Fruit fly (Drosophila melanogaster) whole organism, embryonic: Measurements from ENCODE around the gene Atg12.

Source experiments
- B-H1 ChIP-seq: fragments of 200-800 bp; sonication (Bioruptor generic); IDR thresholded peaks from 3 replicates; pipeline ENCODE4 v1.3.6; 2022; ENCODE audit warnings: missing biosample characterization, missing genetic modification characterization
- CG11085 ChIP-seq: fragments of 200-800 bp; sonication (Bioruptor generic); IDR thresholded peaks from 2 replicates; pipeline ENCODE4 v1.3.6; 2022; ENCODE audit warnings: missing biosample characterization, missing genetic modification characterization
- CG12299 ChIP-seq: fragments of 200-800 bp; sonication (Bioruptor generic); optimal IDR thresholded peaks from 2 replicates; lab custom pipeline; 2018; ENCODE audit warnings: missing biosample characterization, mild to moderate bottlenecking, missing genetic modification characterization
- CG1233 ChIP-seq: fragments of 200-800 bp; sonication (Bioruptor generic); optimal IDR thresholded peaks from 4 replicates; lab custom pipeline; 2018; ENCODE audit warnings: missing biosample characterization, mild to moderate bottlenecking, missing genetic modification characterization
- CG12744 ChIP-seq: fragments of 200-800 bp; sonication (Bioruptor generic); optimal IDR thresholded peaks from 2 replicates; lab custom pipeline; 2016; ENCODE audit warnings: missing biosample characterization, missing genetic modification characterization
- CG13123 ChIP-seq: fragments of 200-800 bp; sonication (Bioruptor generic); optimal IDR thresholded peaks from 2 replicates; lab custom pipeline; 2016; ENCODE audit warnings: missing biosample characterization, missing genetic modification characterization
- CG14050 ChIP-seq: fragments of 200-800 bp; sonication (Bioruptor generic); IDR thresholded peaks from 3 replicates; pipeline ENCODE4 v1.3.6; 2022; ENCODE audit warnings: missing biosample characterization, missing genetic modification characterization
- CG14441 ChIP-seq: fragments of 200-800 bp; sonication (Bioruptor generic); IDR thresholded peaks from 2 replicates; pipeline ENCODE4 v1.3.6; 2022; ENCODE audit warnings: missing biosample characterization, missing genetic modification characterization
- CG15479 ChIP-seq: fragments of 200-800 bp; sonication (Bioruptor generic); optimal IDR thresholded peaks from 3 replicates; lab custom pipeline; 2019; ENCODE audit warnings: missing biosample characterization, mild to moderate bottlenecking, missing genetic modification characterization, moderate library complexity
- CG1602 ChIP-seq: fragments of 200-800 bp; sonication (Bioruptor generic); optimal IDR thresholded peaks from 3 replicates; lab custom pipeline; 2016; ENCODE audit warnings: missing biosample characterization, missing genetic modification characterization
- CG16863 ChIP-seq: fragments of 200-800 bp; sonication (Bioruptor generic); optimal IDR thresholded peaks from 3 replicates; lab custom pipeline; 2016; ENCODE audit warnings: missing biosample characterization, missing genetic modification characterization
- CG1792 ChIP-seq: fragments of 200-800 bp; sonication (Bioruptor generic); optimal IDR thresholded peaks from 2 replicates; lab custom pipeline; 2016; ENCODE audit warnings: missing biosample characterization, missing genetic modification characterization
- CG2875 ChIP-seq: fragments of 200-800 bp; sonication (Bioruptor generic); optimal IDR thresholded peaks from 2 replicates; lab custom pipeline; 2017; ENCODE audit warnings: missing biosample characterization, mild to moderate bottlenecking, missing genetic modification characterization, missing genetic modification reagents
- CG32767 ChIP-seq: fragments of 200-800 bp; sonication (Bioruptor generic); IDR thresholded peaks from 2 replicates; pipeline ENCODE4 v1.3.6; 2022; ENCODE audit warnings: missing biosample characterization, missing genetic modification characterization
- CG33213 ChIP-seq: fragments of 200-800 bp; sonication (Bioruptor generic); optimal IDR thresholded peaks from 3 replicates; lab custom pipeline; 2016; ENCODE audit warnings: missing biosample characterization, missing genetic modification characterization
- CG3407 ChIP-seq: fragments of 200-800 bp; sonication (Bioruptor generic); optimal IDR thresholded peaks from 2 replicates; lab custom pipeline; 2018; ENCODE audit warnings: missing biosample characterization, mild to moderate bottlenecking, missing genetic modification characterization
- CG4328 ChIP-seq: fragments of 200-800 bp; sonication (Bioruptor generic); optimal IDR thresholded peaks from 3 replicates; lab custom pipeline; 2017; ENCODE audit warnings: missing biosample characterization, missing genetic modification reagents, missing genetic modification characterization
- CG7357 ChIP-seq: fragments of 200-800 bp; sonication (Bioruptor generic); IDR thresholded peaks from 3 replicates; pipeline ENCODE4 v1.3.6; 2022; ENCODE audit warnings: missing biosample characterization, missing genetic modification characterization
- CG7987 ChIP-seq: fragments of 200-800 bp; sonication (Bioruptor generic); optimal IDR thresholded peaks from 2 replicates; lab custom pipeline; 2018; ENCODE audit warnings: missing biosample characterization, mild to moderate bottlenecking, missing genetic modification characterization, moderate library complexity
- CG8944 ChIP-seq: fragments of 200-800 bp; sonication (Bioruptor generic); optimal IDR thresholded peaks from 3 replicates; lab custom pipeline; 2016; ENCODE audit warnings: missing biosample characterization, missing genetic modification characterization
- CG9797 ChIP-seq: fragments of 200-800 bp; sonication (Bioruptor generic); optimal IDR thresholded peaks from 3 replicates; lab custom pipeline; 2018; ENCODE audit warnings: missing biosample characterization, mild to moderate bottlenecking, missing genetic modification characterization
- CG9876 ChIP-seq: fragments of 200-800 bp; sonication (Bioruptor generic); optimal IDR thresholded peaks from 2 replicates; lab custom pipeline; 2016; ENCODE audit warnings: missing biosample characterization, missing genetic modification characterization
- CkIIα-i1 ChIP-seq: fragments of 200-800 bp; sonication (Bioruptor generic); IDR thresholded peaks from 2 replicates; pipeline ENCODE4 v1.3.6; 2022; ENCODE audit warnings: missing biosample characterization, missing genetic modification characterization
- Dip2 ChIP-seq: fragments of 200-800 bp; sonication (Bioruptor generic); IDR thresholded peaks from 2 replicates; pipeline ENCODE4 v1.3.6; 2022; ENCODE audit warnings: missing biosample characterization, missing genetic modification characterization
- H15 ChIP-seq: fragments of 200-800 bp; sonication (Bioruptor generic); IDR thresholded peaks from 3 replicates; pipeline ENCODE4 v1.3.6; 2022; ENCODE audit warnings: missing biosample characterization, missing genetic modification characterization
- H2.0 ChIP-seq: fragments of 200-800 bp; sonication (Bioruptor generic); IDR thresholded peaks from 2 replicates; pipeline ENCODE4 v1.3.6; 2022; ENCODE audit warnings: missing biosample characterization, missing genetic modification characterization
- HLH54F ChIP-seq: fragments of 200-800 bp; sonication (Bioruptor generic); optimal IDR thresholded peaks from 3 replicates; lab custom pipeline; 2016; ENCODE audit warnings: missing biosample characterization, missing genetic modification characterization
- HmgZ ChIP-seq: fragments of 200-800 bp; sonication (Bioruptor generic); optimal IDR thresholded peaks from 2 replicates; lab custom pipeline; 2018; ENCODE audit warnings: missing biosample characterization, mild to moderate bottlenecking, missing genetic modification characterization
- Jarid2 ChIP-seq: fragments of 200-800 bp; sonication (Bioruptor generic); optimal IDR thresholded peaks from 3 replicates; lab custom pipeline; 2017; ENCODE audit warnings: mild to moderate bottlenecking, missing biosample characterization, missing genetic modification reagents, missing genetic modification characterization
- Side ChIP-seq: fragments of 200-800 bp; sonication (Bioruptor generic); optimal IDR thresholded peaks from 2 replicates; lab custom pipeline; 2016; ENCODE audit warnings: missing biosample characterization, missing genetic modification characterization
- Sry-δ ChIP-seq: fragments of 200-800 bp; sonication (Bioruptor generic); optimal IDR thresholded peaks from 2 replicates; lab custom pipeline; 2016; ENCODE audit warnings: missing biosample characterization, missing genetic modification characterization
- ash1 ChIP-seq: fragments of 200-800 bp; sonication (Bioruptor generic); optimal IDR thresholded peaks from 2 replicates; lab custom pipeline; 2018; ENCODE audit warnings: missing biosample characterization, mild to moderate bottlenecking, missing genetic modification characterization
- caup ChIP-seq: fragments of 200-800 bp; sonication (Bioruptor generic); optimal IDR thresholded peaks from 3 replicates; lab custom pipeline; 2017; ENCODE audit warnings: missing biosample characterization, mild to moderate bottlenecking, missing genetic modification characterization, moderate library complexity; ENCODE audit not compliant: severe bottlenecking
- ci ChIP-seq: fragments of 200-800 bp; sonication (Bioruptor generic); IDR thresholded peaks from 3 replicates; pipeline ENCODE4 v1.3.6; 2022; ENCODE audit warnings: missing biosample characterization, missing genetic modification characterization
- dysf ChIP-seq: fragments of 200-800 bp; sonication (Bioruptor generic); IDR thresholded peaks from 3 replicates; pipeline ENCODE4 v1.3.6; 2022; ENCODE audit warnings: missing biosample characterization, missing genetic modification characterization
- hb ChIP-seq: fragments of 200-800 bp; sonication (Bioruptor generic); IDR thresholded peaks from 3 replicates; pipeline ENCODE4 v1.3.6; 2022; ENCODE audit warnings: missing biosample characterization, missing genetic modification characterization; ENCODE audit not compliant: partially characterized antibody
- hbn ChIP-seq: fragments of 200-800 bp; sonication (Bioruptor generic); IDR thresholded peaks from 2 replicates; pipeline ENCODE4 v1.3.6; 2022; ENCODE audit warnings: missing biosample characterization, missing genetic modification characterization; ENCODE audit not compliant: partially characterized antibody
- hth ChIP-seq: fragments of >200 bp; optimal IDR thresholded peaks from 2 replicates; lab custom pipeline; 2017; ENCODE audit warnings: inconsistent platforms
- nmo ChIP-seq: fragments of 200-800 bp; sonication (Bioruptor generic); optimal IDR thresholded peaks from 2 replicates; lab custom pipeline; 2018; ENCODE audit warnings: missing biosample characterization, mild to moderate bottlenecking, missing genetic modification characterization, moderate library complexity
- pb ChIP-seq: fragments of 200-800 bp; sonication (Bioruptor generic); optimal IDR thresholded peaks from 3 replicates; lab custom pipeline; 2016; ENCODE audit warnings: missing biosample characterization, missing genetic modification characterization
- prd ChIP-seq, 3 experiments: fragments of >200 bp in 2 of 3; fragments of 200-800 bp in 1 of 3; sonication (Bioruptor generic) in 1 of 3; optimal IDR thresholded peaks in 2 of 3; IDR thresholded peaks in 1 of 3; 2 replicates in 2 of 3; 3 replicates in 1 of 3; pipeline versions ENCODE4 v1.3.6 to Lab custom; 2017 to 2022; ENCODE audit warnings: missing biosample characterization in 1 of 3, missing genetic modification characterization in 1 of 3
- pros ChIP-seq: fragments of 200-800 bp; sonication (Bioruptor generic); optimal IDR thresholded peaks from 3 replicates; lab custom pipeline; 2019; ENCODE audit warnings: missing biosample characterization, mild to moderate bottlenecking, missing genetic modification characterization, moderate library complexity
- psq ChIP-seq: fragments of 200-800 bp; sonication (Bioruptor generic); optimal IDR thresholded peaks from 2 replicates; lab custom pipeline; 2017; ENCODE audit warnings: missing biosample characterization, missing genetic modification characterization
- slbo ChIP-seq: fragments of 200-800 bp; sonication (Bioruptor generic); IDR thresholded peaks from 2 replicates; pipeline ENCODE4 v1.3.6; 2022; ENCODE audit warnings: missing biosample characterization, missing genetic modification characterization
- slp2 ChIP-seq: fragments of 200-800 bp; sonication (Bioruptor generic); optimal IDR thresholded peaks from 2 replicates; lab custom pipeline; 2016; ENCODE audit warnings: missing biosample characterization, missing genetic modification characterization
- ssp ChIP-seq: fragments of 200-800 bp; sonication (Bioruptor generic); IDR thresholded peaks from 2 replicates; pipeline ENCODE4 v1.3.6; 2022; ENCODE audit warnings: missing biosample characterization, missing genetic modification characterization
- stwl ChIP-seq: fragments of 200-800 bp; sonication (Bioruptor generic); optimal IDR thresholded peaks from 3 replicates; lab custom pipeline; 2018; ENCODE audit warnings: missing biosample characterization, mild to moderate bottlenecking, missing genetic modification characterization, moderate library complexity
- tap ChIP-seq: fragments of 200-800 bp; optimal IDR thresholded peaks from 3 replicates; lab custom pipeline; 2019; ENCODE audit warnings: missing biosample characterization, mild to moderate bottlenecking, missing genetic modification characterization, moderate library complexity
- ttk ChIP-seq: fragments of 200-800 bp; sonication (Bioruptor generic); IDR thresholded peaks from 2 replicates; pipeline ENCODE4 v2.1.2; 2022; ENCODE audit warnings: missing biosample characterization, missing genetic modification characterization
- unpg ChIP-seq: fragments of 200-800 bp; sonication (Bioruptor generic); optimal IDR thresholded peaks from 3 replicates; lab custom pipeline; 2018; ENCODE audit warnings: missing biosample characterization, mild to moderate bottlenecking, missing genetic modification characterization, moderate library complexity
- wor ChIP-seq: fragments of 200-800 bp; sonication (Bioruptor generic); IDR thresholded peaks from 2 replicates; pipeline ENCODE4 v1.3.6; 2022; ENCODE audit warnings: missing biosample characterization, missing genetic modification characterization
- z ChIP-seq: fragments of 200-800 bp; sonication (Bioruptor generic); IDR thresholded peaks from 3 replicates; pipeline ENCODE4 v1.3.6; 2022; ENCODE audit warnings: missing biosample characterization, missing genetic modification characterization

The Atg12 gene

DNA sequence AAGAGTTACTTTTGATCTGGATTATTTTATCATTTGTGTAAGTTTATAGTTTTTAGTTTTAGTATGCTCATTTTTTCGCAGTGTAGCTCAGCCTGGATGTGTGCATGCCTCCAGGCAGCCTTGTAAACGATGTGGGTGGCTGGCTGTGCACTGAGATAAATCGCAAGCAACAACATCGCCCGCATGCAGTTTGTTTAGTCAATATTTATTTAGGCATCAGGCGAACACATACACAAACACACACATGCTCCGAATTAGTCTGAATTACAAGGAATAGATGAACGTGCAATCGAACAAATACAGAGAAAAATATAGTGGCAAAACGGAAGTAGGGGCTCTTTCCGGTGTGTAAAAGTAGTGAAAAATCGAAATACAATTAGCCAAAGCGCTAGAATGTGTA lies 26.3 kb downstream of the Atg12 start (continued):
- TF ChIP-seq nmo (GFP tag; lab: Kevin White, UChicago) (peak; percentile 41), pros (GFP tag; lab: Kevin White, UChicago) (no peak), prd (optimal IDR thresholded peaks at IDR 0.05; lab: Kevin White, UChicago) (no peak), prd (GFP tag; IDR thresholded peaks at IDR 0.05; lab: Robert Waterston, UW) (0 out of 3 replicates have a peak, but pooled peaks have one; percentile 22), CG14441 (GFP tag; lab: Robert Waterston, UW) (0 out of 2 replicates have a peak, but pooled peaks have one; percentile 4), unpg (GFP tag; lab: Kevin White, UChicago) (no peak), CG15479 (GFP tag; lab: Kevin White, UChicago) (no peak), hth (no peak), B-H1 (no peak), CG11085 (GFP tag; lab: Robert Waterston, UW) (no peak), CG1233 (GFP tag; lab: Kevin White, UChicago) (no peak), CG13123 (no peak), CG12744 (GFP tag; lab: Kevin White, UChicago) (no peak), HLH54F (GFP tag; lab: Kevin White, UChicago) (no peak), CG32767 (GFP tag; lab: Robert Waterston, UW) (no peak), ci (GFP tag; lab: Robert Waterston, UW) (peak; percentile 46; the same call in 2 of the 3 replicates), pb (GFP tag; lab: Kevin White, UChicago) (no peak), CkIIα-i1 (GFP tag; lab: Robert Waterston, UW) (no peak), ssp (GFP tag; lab: Robert Waterston, UW) (peak; percentile 38), CG7357 (GFP tag; lab: Robert Waterston, UW) (no peak), Jarid2 (GFP tag; lab: Kevin White, UChicago) (no peak), dysf (GFP tag; lab: Robert Waterston, UW) (0 out of 3 replicates have a peak, but pooled peaks have one; percentile 20), HmgZ (no peak), CG2875 (no peak), tap (no peak), CG9876 (no peak), caup (no peak), CG3407 (GFP tag; lab: Kevin White, UChicago) (no peak), CG4328 (no peak), CG12299 (tag; lab: Kevin White, UChicago) (no peak), hbn (no peak), psq (no peak), slp2 (GFP tag; lab: Kevin White, UChicago) (no peak), CG16863 (GFP tag; lab: Kevin White, UChicago) (no peak), H2.0 (no peak), ttk (GFP tag; lab: Robert Waterston, UW) (no peak), Dip2 (GFP tag; lab: Robert Waterston, UW) (no peak), slbo (GFP tag; lab: Robert Waterston, UW) (0 out of 2 replicates have a peak, but pooled peaks have one; percentile 18), wor (no peak), CG14050 (GFP tag; lab: Robert Waterston, UW) (peak; percentile 13; the same call in 1 of the 3 replicates), ash1 (GFP tag; lab: Kevin White, UChicago) (no peak), CG1602 (GFP tag; lab: Kevin White, UChicago) (no peak), CG33213 (no peak), CG7987 (GFP tag; lab: Kevin White, UChicago) (no peak), hb (GFP tag; lab: Robert Waterston, UW) (no peak), H15 (0 out of 3 replicates have a peak, but pooled peaks have one; percentile 25), Sry-δ (GFP tag; lab: Kevin White, UChicago) (no peak), stwl (tag; lab: Kevin White, UChicago) (no peak), CG9797 (GFP tag; lab: Kevin White, UChicago) (no peak), CG1792 (GFP tag; lab: Kevin White, UChicago) (no peak), Side (GFP tag; lab: Kevin White, UChicago) (no peak), z (GFP tag; lab: Robert Waterston, UW) (0 out of 3 replicates have a peak, but pooled peaks have one; percentile 33), CG8944 (no peak)
